Worm (Caenorhabditis elegans): ENCODE results near the gene ZK177.1.

The ZK177.1 gene

DNA sequence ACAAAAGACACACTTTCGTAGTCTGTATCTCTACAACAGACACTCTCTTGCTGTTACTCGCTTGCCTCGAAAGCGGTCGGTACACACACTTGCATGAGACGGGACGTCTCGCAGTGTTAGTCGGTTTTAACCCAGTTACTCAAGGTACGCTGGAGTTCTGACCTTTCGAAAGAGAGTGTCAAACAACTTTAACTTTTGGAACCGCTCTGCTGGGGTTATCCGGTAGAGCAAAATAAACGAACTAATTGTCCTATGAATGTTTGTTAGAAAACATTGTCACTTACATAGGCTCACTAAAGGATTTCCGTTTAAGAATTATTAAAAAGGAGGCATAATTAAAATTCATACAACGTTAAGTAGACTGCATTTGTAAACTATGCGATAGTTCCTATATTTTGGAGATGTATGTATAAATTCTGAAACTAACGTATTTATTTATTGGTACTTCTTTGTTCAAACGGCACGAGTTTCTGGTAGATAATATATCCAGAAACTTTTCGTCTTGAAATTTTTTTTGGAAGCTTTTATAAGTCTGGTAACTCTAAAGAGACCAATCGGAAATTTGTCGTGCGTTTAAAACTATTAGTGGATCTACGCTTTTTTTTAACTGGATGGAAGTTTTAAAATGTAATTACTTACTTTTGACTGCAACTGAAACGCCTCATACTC is 15.7 kb downstream of the ZK177.1 start (continued):
- TF ChIP-seq ama-1 (optimal IDR thresholded peaks at IDR 0.05) (peak; percentile 100), C04F5.9 (tag; optimal IDR thresholded peaks at IDR 0.05) (peak; percentile 95), lir-3 (tag; optimal IDR thresholded peaks at IDR 0.05; ENCODE audit: poor library complexity) (peak; percentile 92), ceh-8 (GFP tag; optimal IDR thresholded peaks at IDR 0.05) (peak; percentile 98), lin-14 (GFP tag; optimal IDR thresholded peaks at IDR 0.05) (peak; percentile 99), zip-4 (GFP tag; optimal IDR thresholded peaks at IDR 0.05) (peak; percentile 95), nhr-76 (tag; optimal IDR thresholded peaks at IDR 0.05) (peak; percentile 98), lin-39 (tag; optimal IDR thresholded peaks at IDR 0.05) (peak; percentile 96), C16A3.4 (tag; optimal IDR thresholded peaks at IDR 0.05) (peak; percentile 99), isw-1 (GFP tag; IDR thresholded peaks at IDR 0.05) (peak; percentile 98), ceh-88 (GFP tag; IDR thresholded peaks at IDR 0.05) (peak; percentile 98), egl-27 (tag; optimal IDR thresholded peaks at IDR 0.05) (peak; percentile 92 to 93)

DNA sequence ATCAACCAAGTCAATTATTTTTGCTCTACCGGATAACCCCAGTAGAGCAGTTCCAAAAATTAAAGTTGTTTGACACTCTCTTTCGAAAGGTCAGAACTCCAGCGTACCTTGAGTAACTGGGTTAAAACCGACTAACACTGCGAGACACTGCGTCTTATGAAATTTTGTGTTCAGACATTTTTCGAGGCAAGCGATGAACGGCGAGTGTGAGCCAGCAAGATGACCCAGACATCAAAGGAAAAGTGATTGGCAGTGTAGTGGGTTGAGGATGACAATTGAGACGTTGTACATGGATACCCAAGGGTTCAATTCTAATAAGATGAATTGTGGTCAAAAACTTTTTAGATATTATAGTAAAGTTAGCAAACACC is 16.2 kb downstream of the ZK177.1 start:
- TF ChIP-seq aly-2 (tag; optimal IDR thresholded peaks at IDR 0.05) (no peak), nhr-84 (tag; optimal IDR thresholded peaks at IDR 0.05) (peak; percentile 40), ztf-11 (tag; optimal IDR thresholded peaks at IDR 0.05) (no peak), snpc-4 (tag; optimal IDR thresholded peaks at IDR 0.05) (peak; percentile 98), nhr-71 (tag; optimal IDR thresholded peaks at IDR 0.05) (peak; percentile 79), lin-39 (tag; optimal IDR thresholded peaks at IDR 0.05) (peak; percentile 70), unc-62 (GFP tag; optimal IDR thresholded peaks at IDR 0.05) (no peak), nhr-85 (tag) (peak; percentile 66), fkh-10 (GFP tag; optimal IDR thresholded peaks at IDR 0.05) (no peak), C16A3.4 (tag; optimal IDR thresholded peaks at IDR 0.05) (peak; percentile 63), nhr-20 (tag; optimal IDR thresholded peaks at IDR 0.05) (peak; percentile 77), nhr-47 (tag; optimal IDR thresholded peaks at IDR 0.05) (peak; percentile 53), nhr-77 (tag; optimal IDR thresholded peaks at IDR 0.05) (peak; percentile 78), blmp-1 (tag; optimal IDR thresholded peaks at IDR 0.05) (no peak), xbp-1 (tag; optimal IDR thresholded peaks at IDR 0.05) (peak; percentile 27), ceh-63 (GFP tag; optimal IDR thresholded peaks at IDR 0.05) (no peak), ceh-88 (GFP tag; IDR thresholded peaks at IDR 0.05) (no peak), lir-3 (tag; optimal IDR thresholded peaks at IDR 0.05; ENCODE audit: poor library complexity) (no peak), sptf-1 (tag; optimal IDR thresholded peaks at IDR 0.05) (no peak), egl-27 (tag; optimal IDR thresholded peaks at IDR 0.05) (no peak), ceh-82 (tag; optimal IDR thresholded peaks at IDR 0.05) (peak in 1 of 3 experiments; percentile 29), ama-1 (optimal IDR thresholded peaks at IDR 0.05) (peak; percentile 97), sox-4 (tag; optimal IDR thresholded peaks at IDR 0.05) (no peak), vab-15 (tag; optimal IDR thresholded peaks at IDR 0.05) (no peak), elt-2 (tag; optimal IDR thresholded peaks at IDR 0.05) (peak; percentile 77), nhr-90 (tag; optimal IDR thresholded peaks at IDR 0.05; ENCODE audit: poor library complexity) (peak; percentile 69), rnt-1 (tag; optimal IDR thresholded peaks at IDR 0.05) (peak; percentile 91), mdl-1 (tag; optimal IDR thresholded peaks at IDR 0.05) (peak in 1 of 2 experiments; percentile 46), lin-14 (GFP tag; optimal IDR thresholded peaks at IDR 0.05) (peak; percentile 32), ztf-4 (tag; optimal IDR thresholded peaks at IDR 0.05) (peak; percentile 37), tbx-2 (tag; optimal IDR thresholded peaks at IDR 0.05) (no peak), isw-1 (GFP tag; IDR thresholded peaks at IDR 0.05) (no peak), swsn-7 (tag; optimal IDR thresholded peaks at IDR 0.05) (peak; percentile 95), nhr-19 (GFP tag; conservative IDR thresholded peaks at IDR 0.05) (peak; percentile 82), F16B12.6 (tag; optimal IDR thresholded peaks at IDR 0.05) (peak; percentile 24), hlh-4 (tag; optimal IDR thresholded peaks at IDR 0.05) (no peak), nhr-76 (tag; optimal IDR thresholded peaks at IDR 0.05) (peak; percentile 9), hpl-2 (GFP tag; optimal IDR thresholded peaks at IDR 0.05) (no peak), C04F5.9 (tag; optimal IDR thresholded peaks at IDR 0.05) (peak; percentile 57), unc-98 (GFP tag; IDR thresholded peaks at IDR 0.05) (no peak), dsc-1 (tag; optimal IDR thresholded peaks at IDR 0.05) (peak; percentile 5), efl-1 (optimal IDR thresholded peaks at IDR 0.05) (peak; percentile 33 to 37), efl-1 (GFP tag; optimal IDR thresholded peaks at IDR 0.05 in 1 of 2) (peak in 1 of 2 experiments; percentile 91), jun-1 (tag; optimal IDR thresholded peaks at IDR 0.05) (peak; percentile 58), ets-5 (GFP tag; IDR thresholded peaks at IDR 0.05) (no peak), lin-13 (GFP tag; optimal IDR thresholded peaks at IDR 0.05) (peak; percentile 31), pqm-1 (tag; optimal IDR thresholded peaks at IDR 0.05) (no peak)
